Fruit fly (Drosophila melanogaster) S2 (cell line): ENCODE results near the gene CG15894.

Experiments
- CG8478 ChIP-seq: fragments of >200 bp; optimal IDR thresholded peaks from 2 replicates; lab custom pipeline; 2018
- CTCF ChIP-seq, 2 experiments: fragments of >200 bp; optimal IDR thresholded peaks; 2 replicates each; lab custom pipeline; 2018

DNA sequence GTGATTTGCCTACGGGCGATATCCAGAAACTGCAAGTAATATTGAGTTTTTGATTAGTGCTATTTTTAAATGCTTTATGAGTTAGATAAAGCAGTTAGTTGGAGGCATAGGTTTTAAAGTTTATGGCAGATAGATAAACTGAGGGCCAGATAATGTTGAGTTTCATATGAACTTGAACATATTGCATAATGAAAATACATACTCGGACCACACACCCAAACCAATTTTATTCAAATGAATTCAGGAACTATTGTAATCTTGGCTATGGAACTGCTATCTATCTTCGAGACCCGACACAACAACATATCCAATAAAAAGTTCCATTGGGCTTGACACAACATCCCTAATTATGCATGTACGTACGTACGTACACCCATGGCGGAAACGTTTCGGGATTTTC, 49.3 kb upstream of the CG15894 start:
- TF ChIP-seq CG8478 (lab: Kevin White, UChicago) (no peak), CTCF (optimal IDR thresholded peaks at IDR 0.05; lab: Kevin White, UChicago) (no peak)
